Fruit fly (Drosophila melanogaster) whole organism, embryonic: ENCODE data around the gene PH4alphaEFB.

Source experiments
- B-H1 ChIP-seq: fragments of 200-800 bp; sonication (Bioruptor generic); IDR thresholded peaks from 3 replicates; pipeline ENCODE4 v1.3.6; 2022; ENCODE audit warnings: missing biosample characterization, missing genetic modification characterization
- BtbVII ChIP-seq: fragments of 200-800 bp; sonication (Bioruptor generic); optimal IDR thresholded peaks from 3 replicates; lab custom pipeline; 2017; ENCODE audit warnings: missing biosample characterization, mild to moderate bottlenecking, missing genetic modification characterization
- Bteb2 ChIP-seq: fragments of 200-800 bp; sonication (Bioruptor generic); optimal IDR thresholded peaks from 2 replicates; lab custom pipeline; 2016; ENCODE audit warnings: missing biosample characterization, missing genetic modification characterization
- CG10147 ChIP-seq: fragments of 200-800 bp; sonication (Bioruptor generic); optimal IDR thresholded peaks from 2 replicates; lab custom pipeline; 2019; ENCODE audit warnings: missing biosample characterization, mild to moderate bottlenecking, missing genetic modification characterization, moderate library complexity
- CG10209 ChIP-seq: fragments of 200-800 bp; sonication (Bioruptor generic); optimal IDR thresholded peaks from 3 replicates; lab custom pipeline; 2017; ENCODE audit warnings: missing biosample characterization, mild to moderate bottlenecking, missing genetic modification characterization, missing genetic modification reagents
- CG10543 ChIP-seq: fragments of 200-800 bp; sonication (Bioruptor generic); optimal IDR thresholded peaks from 3 replicates; lab custom pipeline; 2017; ENCODE audit warnings: missing biosample characterization, mild to moderate bottlenecking, missing genetic modification characterization, moderate library complexity
- CG11085 ChIP-seq: fragments of 200-800 bp; sonication (Bioruptor generic); IDR thresholded peaks from 2 replicates; pipeline ENCODE4 v1.3.6; 2022; ENCODE audit warnings: missing biosample characterization, missing genetic modification characterization
- CG11398 ChIP-seq: fragments of 200-800 bp; sonication (Bioruptor generic); optimal IDR thresholded peaks from 2 replicates; lab custom pipeline; 2016; ENCODE audit warnings: missing biosample characterization, missing genetic modification characterization
- CG12769 ChIP-seq: fragments of 200-800 bp; sonication (Bioruptor generic); optimal IDR thresholded peaks from 2 replicates; lab custom pipeline; 2019; ENCODE audit warnings: missing biosample characterization, mild to moderate bottlenecking, missing genetic modification characterization, moderate library complexity
- CG13296 ChIP-seq: fragments of 200-800 bp; sonication (Bioruptor generic); optimal IDR thresholded peaks from 3 replicates; lab custom pipeline; 2018; ENCODE audit warnings: missing biosample characterization, mild to moderate bottlenecking, missing genetic modification characterization
- CG14014 ChIP-seq: fragments of 200-800 bp; sonication (Bioruptor generic); IDR thresholded peaks from 2 replicates; pipeline ENCODE4 v1.3.6; 2022; ENCODE audit warnings: missing biosample characterization, missing genetic modification characterization
- CG15011 ChIP-seq: fragments of 200-800 bp; sonication (Bioruptor generic); optimal IDR thresholded peaks from 3 replicates; lab custom pipeline; 2018; ENCODE audit warnings: missing biosample characterization, mild to moderate bottlenecking, missing genetic modification characterization
- CG16779 ChIP-seq: fragments of 200-800 bp; sonication (Bioruptor generic); IDR thresholded peaks from 2 replicates; pipeline ENCODE4 v1.3.6; 2022; ENCODE audit warnings: missing biosample characterization, missing genetic modification characterization
- CG17568 ChIP-seq: fragments of 200-800 bp; sonication (Bioruptor generic); optimal IDR thresholded peaks from 2 replicates; lab custom pipeline; 2018; ENCODE audit warnings: missing biosample characterization, mild to moderate bottlenecking, missing genetic modification characterization, moderate library complexity
- CG17829 ChIP-seq: fragments of 200-800 bp; optimal IDR thresholded peaks from 2 replicates; lab custom pipeline; 2019; ENCODE audit warnings: missing biosample characterization, mild to moderate bottlenecking, missing genetic modification characterization, moderate library complexity
- CG18262 ChIP-seq: fragments of 200-800 bp; optimal IDR thresholded peaks from 3 replicates; lab custom pipeline; 2019; ENCODE audit warnings: missing biosample characterization, mild to moderate bottlenecking, missing genetic modification characterization, moderate library complexity
- CG1832 ChIP-seq: fragments of 200-800 bp; sonication (Bioruptor generic); optimal IDR thresholded peaks from 2 replicates; lab custom pipeline; 2017; ENCODE audit warnings: missing biosample characterization, mild to moderate bottlenecking, missing genetic modification characterization, inconsistent platforms
- CG18476 ChIP-seq: fragments of 200-800 bp; sonication (Bioruptor generic); optimal IDR thresholded peaks from 2 replicates; lab custom pipeline; 2016; ENCODE audit warnings: missing biosample characterization, mild to moderate bottlenecking, missing genetic modification characterization
- CG2199 ChIP-seq: fragments of 200-800 bp; sonication (Bioruptor generic); IDR thresholded peaks from 3 replicates; pipeline ENCODE4 v1.3.6; 2022; ENCODE audit warnings: missing biosample characterization, missing genetic modification characterization
- CG2712 ChIP-seq: fragments of 200-800 bp; optimal IDR thresholded peaks from 3 replicates; lab custom pipeline; 2019; ENCODE audit warnings: missing biosample characterization, mild to moderate bottlenecking, missing genetic modification characterization, moderate library complexity
- CG31224 ChIP-seq: fragments of 200-800 bp; sonication (Bioruptor generic); IDR thresholded peaks from 2 replicates; pipeline ENCODE4 v1.3.6; 2022; ENCODE audit warnings: missing biosample characterization, missing genetic modification characterization
- CG4360 ChIP-seq: fragments of 200-800 bp; sonication (Bioruptor generic); IDR thresholded peaks from 2 replicates; pipeline ENCODE4 v1.3.6; 2022; ENCODE audit warnings: missing biosample characterization, missing genetic modification characterization
- CG4404 ChIP-seq: fragments of 200-800 bp; sonication (Bioruptor generic); IDR thresholded peaks from 2 replicates; pipeline ENCODE4 v1.3.6; 2022; ENCODE audit warnings: missing biosample characterization, missing genetic modification characterization
- CG5953 ChIP-seq: fragments of 200-800 bp; sonication (Bioruptor generic); IDR thresholded peaks from 2 replicates; pipeline ENCODE4 v1.3.6; 2022; ENCODE audit warnings: missing biosample characterization, missing genetic modification characterization
- CG7271 ChIP-seq: fragments of 200-800 bp; sonication (Bioruptor generic); optimal IDR thresholded peaks from 2 replicates; lab custom pipeline; 2018; ENCODE audit warnings: missing biosample characterization, mild to moderate bottlenecking, missing genetic modification characterization, moderate library complexity
- CG8944 ChIP-seq: fragments of 200-800 bp; sonication (Bioruptor generic); optimal IDR thresholded peaks from 3 replicates; lab custom pipeline; 2016; ENCODE audit warnings: missing biosample characterization, missing genetic modification characterization
- CG9215 ChIP-seq: fragments of 200-800 bp; sonication (Bioruptor generic); IDR thresholded peaks from 2 replicates; pipeline ENCODE4 v1.3.6; 2022; ENCODE audit warnings: missing biosample characterization, missing genetic modification characterization
- Dad ChIP-seq: fragments of 200-800 bp; sonication (Bioruptor generic); optimal IDR thresholded peaks from 3 replicates; lab custom pipeline; 2016; ENCODE audit warnings: missing biosample characterization, missing genetic modification characterization
- E2f1 ChIP-seq: fragments of 200-800 bp; sonication (Bioruptor generic); IDR thresholded peaks from 2 replicates; pipeline ENCODE4 v1.3.6; 2022; ENCODE audit warnings: missing biosample characterization, missing genetic modification characterization
- H15 ChIP-seq: fragments of 200-800 bp; sonication (Bioruptor generic); IDR thresholded peaks from 3 replicates; pipeline ENCODE4 v1.3.6; 2022; ENCODE audit warnings: missing biosample characterization, missing genetic modification characterization
- HHEX ChIP-seq: fragments of 200-800 bp; sonication (Bioruptor generic); optimal IDR thresholded peaks from 3 replicates; lab custom pipeline; 2017; ENCODE audit warnings: missing biosample characterization, mild to moderate bottlenecking, missing genetic modification characterization, missing genetic modification reagents
- HLH3B ChIP-seq: fragments of 200-800 bp; sonication (Bioruptor generic); IDR thresholded peaks from 2 replicates; pipeline ENCODE4 v1.3.6; 2022; ENCODE audit warnings: missing biosample characterization, missing genetic modification characterization
- HmgZ ChIP-seq: fragments of 200-800 bp; sonication (Bioruptor generic); optimal IDR thresholded peaks from 2 replicates; lab custom pipeline; 2018; ENCODE audit warnings: missing biosample characterization, mild to moderate bottlenecking, missing genetic modification characterization
- Lim3 ChIP-seq: fragments of 200-800 bp; sonication (Bioruptor generic); IDR thresholded peaks from 2 replicates; pipeline ENCODE4 v1.3.6; 2022; ENCODE audit warnings: missing biosample characterization, missing genetic modification characterization
- Meics ChIP-seq: fragments of 200-800 bp; sonication (Bioruptor generic); optimal IDR thresholded peaks from 2 replicates; lab custom pipeline; 2017; ENCODE audit warnings: missing biosample characterization, mild to moderate bottlenecking, missing genetic modification characterization
- Mes4 ChIP-seq: fragments of 200-800 bp; sonication (Bioruptor generic); optimal IDR thresholded peaks from 2 replicates; lab custom pipeline; 2016; ENCODE audit warnings: missing biosample characterization, missing genetic modification characterization
- PHDP ChIP-seq: fragments of 200-800 bp; sonication (Bioruptor generic); optimal IDR thresholded peaks from 3 replicates; lab custom pipeline; 2018; ENCODE audit warnings: missing biosample characterization, mild to moderate bottlenecking, missing genetic modification characterization, moderate library complexity
- Sox100B ChIP-seq: fragments of 200-800 bp; sonication (Bioruptor generic); optimal IDR thresholded peaks from 3 replicates; lab custom pipeline; 2018; ENCODE audit warnings: missing biosample characterization, mild to moderate bottlenecking, missing genetic modification characterization
- Sry-β ChIP-seq: fragments of 200-800 bp; sonication (Bioruptor generic); optimal IDR thresholded peaks from 2 replicates; lab custom pipeline; 2018; ENCODE audit warnings: missing biosample characterization, mild to moderate bottlenecking, missing genetic modification characterization, moderate library complexity
- Taf1 ChIP-seq: fragments of 200-800 bp; sonication (Bioruptor generic); IDR thresholded peaks from 2 replicates; pipeline ENCODE4 v1.3.6; 2022; ENCODE audit warnings: missing biosample characterization, missing genetic modification characterization
- Vsx1 ChIP-seq: fragments of 200-800 bp; sonication (Bioruptor generic); optimal IDR thresholded peaks from 2 replicates; lab custom pipeline; 2017; ENCODE audit warnings: missing biosample characterization, mild to moderate bottlenecking, missing genetic modification characterization, missing genetic modification reagents
- ash1 ChIP-seq: fragments of 200-800 bp; sonication (Bioruptor generic); optimal IDR thresholded peaks from 2 replicates; lab custom pipeline; 2018; ENCODE audit warnings: missing biosample characterization, mild to moderate bottlenecking, missing genetic modification characterization
- fru ChIP-seq: fragments of >200 bp; optimal IDR thresholded peaks from 2 replicates; lab custom pipeline; 2017
- lab ChIP-seq: fragments of 200-800 bp; sonication (Bioruptor generic); optimal IDR thresholded peaks from 3 replicates; lab custom pipeline; 2017; ENCODE audit warnings: missing biosample characterization, missing genetic modification characterization, mild to moderate bottlenecking, moderate library complexity, missing genetic modification reagents
- nom ChIP-seq: fragments of 200-800 bp; sonication (Bioruptor generic); optimal IDR thresholded peaks from 2 replicates; lab custom pipeline; 2017; ENCODE audit warnings: missing biosample characterization, missing genetic modification characterization, mild to moderate bottlenecking, moderate library complexity, missing genetic modification reagents
- org-1 ChIP-seq: fragments of 200-800 bp; sonication (Bioruptor generic); optimal IDR thresholded peaks from 2 replicates; lab custom pipeline; 2017; ENCODE audit warnings: missing biosample characterization, missing genetic modification characterization
- pho ChIP-seq: fragments of 200-800 bp; sonication (Bioruptor generic); optimal IDR thresholded peaks from 2 replicates; lab custom pipeline; 2016; ENCODE audit warnings: missing biosample characterization, missing genetic modification characterization
- sc ChIP-seq, 3 experiments: fragments of >200 bp in 2 of 3; fragments of 200-800 bp in 1 of 3; sonication (Bioruptor generic) in 1 of 3; optimal IDR thresholded peaks; 2 replicates in 2 of 3; 3 replicates in 1 of 3; lab custom pipeline; 2017; ENCODE audit warnings: mild to moderate bottlenecking in 1 of 3, missing biosample characterization in 1 of 3, missing genetic modification characterization in 1 of 3, missing genetic modification reagents in 1 of 3
- sr ChIP-seq: fragments of 200-800 bp; sonication (Bioruptor generic); IDR thresholded peaks from 3 replicates; pipeline ENCODE4 v1.3.6; 2022; ENCODE audit warnings: missing biosample characterization, missing genetic modification characterization
- trh ChIP-seq: fragments of 200-800 bp; sonication (Bioruptor generic); optimal IDR thresholded peaks from 2 replicates; lab custom pipeline; 2016; ENCODE audit warnings: missing biosample characterization, missing genetic modification characterization
- z ChIP-seq: fragments of 200-800 bp; sonication (Bioruptor generic); IDR thresholded peaks from 3 replicates; pipeline ENCODE4 v1.3.6; 2022; ENCODE audit warnings: missing biosample characterization, missing genetic modification characterization

The PH4alphaEFB gene

DNA sequence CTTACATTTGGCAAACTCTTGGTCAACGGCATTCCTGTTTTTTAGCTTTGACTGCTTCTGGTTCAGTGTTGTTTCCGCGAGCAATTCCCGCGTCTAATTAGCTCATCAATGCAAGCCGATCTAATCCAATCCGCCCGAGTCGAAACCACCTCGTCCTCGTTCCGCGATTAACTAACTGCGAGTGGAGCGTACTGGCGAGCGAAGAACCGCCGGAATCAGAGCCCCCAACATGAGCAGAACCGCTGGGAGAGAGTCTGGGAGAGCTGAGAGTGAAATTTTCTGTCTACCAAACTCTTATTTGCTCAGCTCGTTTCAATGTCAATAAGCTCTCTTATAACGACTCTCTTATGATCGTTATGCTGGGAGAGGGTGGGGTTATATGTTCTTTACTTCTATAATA, 15.6 kb upstream of the PH4alphaEFB start (continued):
- TF ChIP-seq z (GFP tag; lab: Robert Waterston, UW), result peak; percentile 81
- TF ChIP-seq CG16779, result peak; percentile 89
- peak; percentile 74 for TF ChIP-seq nom (GFP tag; lab: Kevin White, UChicago)
- TF ChIP-seq Sox100B (GFP tag; lab: Kevin White, UChicago), result peak; percentile 67
- TF ChIP-seq CG5953 (GFP tag; lab: Robert Waterston, UW), result no peak
- peak; percentile 67 for TF ChIP-seq CG12769
- peak; percentile 55 for TF ChIP-seq Bteb2 (GFP tag; lab: Kevin White, UChicago)
- peak; percentile 82 for TF ChIP-seq CG17568 (GFP tag; lab: Kevin White, UChicago)
- TF ChIP-seq CG4404, result no peak
- peak; percentile 76 for TF ChIP-seq Meics (GFP tag; lab: Kevin White, UChicago)
- peak; percentile 84 for TF ChIP-seq CG10209 (GFP tag; lab: Kevin White, UChicago)
- no peak; the same call in 1 of the 2 replicates for TF ChIP-seq CG14014 (GFP tag; lab: Robert Waterston, UW)
- peak; percentile 73 for TF ChIP-seq CG15011 (GFP tag; lab: Kevin White, UChicago)
- no peak for TF ChIP-seq CG18262 (tag; lab: Kevin White, UChicago)
- TF ChIP-seq lab (GFP tag; lab: Kevin White, UChicago), result peak; percentile 93
- peak; percentile 35 for TF ChIP-seq CG2712 (tag; lab: Kevin White, UChicago)
- peak; percentile 79 for TF ChIP-seq Mes4
- peak; percentile 70 for TF ChIP-seq CG11398 (GFP tag; lab: Kevin White, UChicago)
- peak; percentile 65 for TF ChIP-seq org-1 (GFP tag; lab: Kevin White, UChicago)
- peak; percentile 69 for TF ChIP-seq CG4360 (GFP tag; lab: Robert Waterston, UW)
- TF ChIP-seq CG18476 (GFP tag; lab: Kevin White, UChicago), result peak; percentile 88
- peak; percentile 60; the same call in 1 of the 3 replicates for TF ChIP-seq H15
- peak; percentile 57 for TF ChIP-seq CG31224 (GFP tag; lab: Robert Waterston, UW)
- TF ChIP-seq Lim3 (GFP tag; lab: Robert Waterston, UW), result no peak
- no peak for TF ChIP-seq CG2199 (GFP tag; lab: Robert Waterston, UW)
- peak; percentile 85; the same call in 1 of the 2 replicates for TF ChIP-seq CG11085 (GFP tag; lab: Robert Waterston, UW)
- peak; percentile 77; the same call in 1 of the 3 replicates for TF ChIP-seq B-H1
- TF ChIP-seq HHEX (GFP tag; lab: Kevin White, UChicago), result peak; percentile 83
- peak; percentile 77 for TF ChIP-seq Taf1
- peak; percentile 83 for TF ChIP-seq pho (GFP tag; lab: Kevin White, UChicago)
- peak; percentile 31 for TF ChIP-seq CG10543 (GFP tag; lab: Kevin White, UChicago)
- TF ChIP-seq Sry-β (GFP tag; lab: Kevin White, UChicago), result peak; percentile 36
- TF ChIP-seq CG1832 (GFP tag; lab: Kevin White, UChicago), result peak; percentile 23
- peak; percentile 72 for TF ChIP-seq ash1 (GFP tag; lab: Kevin White, UChicago)
- no peak for TF ChIP-seq CG17829
- TF ChIP-seq CG7271 (tag; lab: Kevin White, UChicago), result no peak
- peak; percentile 74 for TF ChIP-seq CG8944 (GFP tag; lab: Kevin White, UChicago)
- TF ChIP-seq CG10147, result peak; percentile 18
- TF ChIP-seq CG9215 (GFP tag; lab: Robert Waterston, UW), result no peak
- TF ChIP-seq Vsx1, result peak; percentile 88
- TF ChIP-seq HmgZ (tag; lab: Kevin White, UChicago), result peak; percentile 71
- TF ChIP-seq PHDP (tag; lab: Kevin White, UChicago), result peak; percentile 85
- peak; percentile 90 for TF ChIP-seq BtbVII
- TF ChIP-seq CG13296 (GFP tag; lab: Kevin White, UChicago), result peak; percentile 79
- peak; percentile 54 for TF ChIP-seq Dad (GFP tag; lab: Kevin White, UChicago)
- TF ChIP-seq HLH3B, result peak; percentile 86; the same call in 1 of the 2 replicates
- no peak for TF ChIP-seq fru
- peak; percentile 74 for TF ChIP-seq trh (GFP tag; lab: Kevin White, UChicago)
- TF ChIP-seq sr (GFP tag; lab: Robert Waterston, UW), result peak; percentile 79
- TF ChIP-seq E2f1 (GFP tag; lab: Robert Waterston, UW), result peak; percentile 71
- no peak for TF ChIP-seq sc (optimal IDR thresholded peaks at IDR 0.05; lab: Kevin White, UChicago)
- peak; percentile 83 for TF ChIP-seq sc (GFP tag; optimal IDR thresholded peaks at IDR 0.05; lab: Kevin White, UChicago)
